Fruit fly (Drosophila melanogaster) whole organism: ENCODE results near the gene Csk.

ENCODE experiments used
- CG8478 ChIP-seq: fragments of >200 bp; optimal IDR thresholded peaks from 2 replicates; lab custom pipeline; 2018; ENCODE audit warnings: inconsistent platforms
- Dll ChIP-seq: fragments of >200 bp; optimal IDR thresholded peaks from 2 replicates; lab custom pipeline; 2017
- EcR ChIP-seq, 2 experiments: fragments of >200 bp; optimal IDR thresholded peaks; 2 replicates each; lab custom pipeline; 2017; ENCODE audit warnings: missing biosample characterization in 2 of 2, missing genetic modification characterization in 2 of 2, missing genetic modification reagents in 2 of 2
- pan ChIP-seq: fragments of >200 bp; optimal IDR thresholded peaks from 2 replicates; lab custom pipeline; 2017
- psq ChIP-seq: fragments of >200 bp; optimal IDR thresholded peaks from 2 replicates; lab custom pipeline; 2017
- usp ChIP-seq: fragments of >200 bp; optimal IDR thresholded peaks from 2 replicates; lab custom pipeline; 2017; ENCODE audit warnings: missing biosample characterization, missing genetic modification characterization, mixed read lengths

DNA sequence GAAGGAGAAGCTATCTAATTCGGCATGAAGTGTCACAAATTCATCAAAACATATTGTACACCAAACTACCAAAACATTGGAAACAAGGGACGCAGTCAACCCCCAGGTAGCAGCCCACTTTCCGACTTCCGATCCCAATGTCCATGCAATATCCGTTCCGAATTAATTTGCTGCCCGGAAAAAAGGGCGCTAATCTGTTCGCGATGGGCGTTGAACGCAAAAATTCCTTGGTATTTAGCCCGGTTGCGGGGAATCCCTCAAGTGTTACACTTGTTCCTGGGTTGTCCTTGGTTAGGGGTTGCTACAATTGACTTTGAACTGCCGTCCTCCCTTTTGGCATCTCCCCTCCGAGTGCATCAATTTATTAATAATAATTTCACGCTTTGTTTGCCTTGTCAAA is 42.0 kb upstream of the Csk start:
- TF ChIP-seq pan (lab: Kevin White, UChicago) (no peak), Dll (lab: Kevin White, UChicago) (no peak), psq (lab: Kevin White, UChicago) (no peak), usp (GFP tag; lab: Kevin White, UChicago) (no peak), CG8478 (lab: Kevin White, UChicago) (no peak), EcR (GFP tag; optimal IDR thresholded peaks at IDR 0.05; lab: Kevin White, UChicago) (no peak)
